Worm (Caenorhabditis elegans) whole organism, late embryonic: Measurements from ENCODE around the gene Y16B4A.2.

Experiments used
- ceh-24 ChIP-seq: sonication (generic microtip); optimal IDR thresholded peaks from 2 replicates; lab custom pipeline; 2016; ENCODE audit warnings: mild to moderate bottlenecking, missing genetic modification characterization, missing compliant biosample characterization
- ceh-6 ChIP-seq: fragments of 200-800 bp; sonication (Bioruptor generic); optimal IDR thresholded peaks from 2 replicates; lab custom pipeline; 2018; ENCODE audit warnings: mild to moderate bottlenecking, missing genetic modification characterization, missing compliant biosample characterization
- pha-4 ChIP-seq: fragments of 150-350 bp; optimal IDR thresholded peaks from 2 replicates; lab custom pipeline; 2018; ENCODE audit warnings: missing biosample characterization, missing genetic modification reagents, missing genetic modification characterization
- pros-1 ChIP-seq: fragments of 150-350 bp; optimal IDR thresholded peaks from 2 replicates; lab custom pipeline; 2014; ENCODE audit warnings: missing biosample characterization, missing genetic modification reagents, missing genetic modification characterization

DNA sequence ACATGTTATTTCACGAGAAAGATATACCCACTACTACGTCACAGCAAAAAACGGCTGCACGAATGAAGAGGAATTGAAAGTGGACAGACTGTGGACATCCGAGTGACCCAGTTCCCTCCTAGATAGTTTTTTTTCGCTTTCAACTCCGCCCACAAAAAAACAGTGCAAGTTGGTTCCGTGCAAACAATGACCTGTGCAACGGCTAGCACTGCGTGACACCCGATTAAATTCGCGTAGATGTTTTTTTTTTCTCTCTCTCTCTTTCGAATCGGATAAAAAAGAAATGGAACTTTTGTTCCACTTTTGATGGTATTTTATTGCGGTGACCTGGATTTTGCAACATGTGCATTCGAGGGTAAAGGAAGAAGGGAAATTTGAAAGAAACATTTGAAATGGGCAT lies 26.4 kb downstream of the Y16B4A.2 start:
- TF ChIP-seq pros-1 (tag; lab: Kevin White, UChicago) (no peak), ceh-24 (no peak), ceh-6 (GFP tag; lab: Kevin White, UChicago) (no peak), pha-4 (tag; lab: Kevin White, UChicago) (no peak)
